Fruit fly (Drosophila melanogaster): Measurements from ENCODE around the gene CG43392.

- TF ChIP-seq psq (optimal IDR thresholded peaks at IDR 0.05), result no peak
- no peak for TF ChIP-seq Sin3A (optimal IDR thresholded peaks at IDR 0.05)
- TF ChIP-seq ttk (optimal IDR thresholded peaks at IDR 0.05), result no peak
- no peak for TF ChIP-seq Myc (optimal IDR thresholded peaks at IDR 0.05)
These were observed 44.7 kb downstream of the CG43392 start, which contains the start of gene Act79B for dm6 chr3L:21984910-21985309.

Measured in Kc167 (cell line).